Fruit fly (Drosophila melanogaster): Measurements from ENCODE around the gene CG43084.

Gene CG43084

DNA sequence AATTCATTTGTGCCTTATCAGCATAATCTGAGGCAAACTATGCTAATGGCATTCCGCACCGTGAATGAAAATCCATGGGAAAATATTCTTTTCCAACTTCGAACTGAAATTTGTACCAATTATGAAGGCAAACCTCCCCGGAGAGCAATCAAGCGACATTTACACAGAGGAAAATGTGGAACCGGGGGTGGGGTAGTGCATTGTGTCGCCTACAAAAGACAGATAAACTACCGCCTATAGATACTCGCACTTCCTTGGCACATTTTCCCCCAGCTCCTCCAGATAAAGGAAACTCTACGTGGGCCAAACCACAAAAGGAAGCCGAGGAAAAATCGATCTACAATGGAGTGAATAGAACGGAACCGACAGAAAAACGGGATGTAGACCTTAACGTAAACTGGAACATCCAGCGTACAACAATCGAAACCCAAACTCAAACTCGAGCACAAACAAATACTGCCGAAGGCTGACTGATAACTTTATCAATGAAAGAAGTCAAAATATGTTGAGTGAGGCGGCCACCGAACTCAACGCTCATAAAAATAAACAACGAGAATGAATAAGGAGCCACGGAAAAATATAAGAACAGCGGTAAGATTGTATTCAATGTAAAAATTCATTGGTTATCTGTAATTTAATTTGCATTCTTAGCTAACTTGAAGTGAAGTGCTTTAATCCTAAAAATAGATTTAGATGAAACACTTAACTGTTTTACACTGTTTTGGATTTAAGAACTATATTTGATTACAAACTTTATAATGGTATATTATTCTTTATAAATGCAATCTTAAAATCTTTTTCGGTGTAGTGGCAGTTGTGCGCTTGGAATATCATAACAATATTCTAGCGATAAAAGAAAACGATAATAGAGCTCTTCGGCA is 40.3 kb downstream of the CG43084 start (continued):
- TF ChIP-seq CG34422 (GFP tag; IDR thresholded peaks at IDR 0.05) (no peak), onecut (GFP tag; IDR thresholded peaks at IDR 0.05) (no peak), CG32767 (GFP tag; IDR thresholded peaks at IDR 0.05) (no peak), jumu (GFP tag; optimal IDR thresholded peaks at IDR 0.05) (no peak), CG31365 (tag; optimal IDR thresholded peaks at IDR 0.05) (no peak), Ada2b (GFP tag; IDR thresholded peaks at IDR 0.05) (peak; percentile 44), sisA (GFP tag; IDR thresholded peaks at IDR 0.05) (peak; percentile 43; the same call in 1 of the 2 replicates), tgo (GFP tag; IDR thresholded peaks at IDR 0.05) (no peak), CG14860 (GFP tag; IDR thresholded peaks at IDR 0.05; ENCODE audit: partially characterized antibody) (no peak), inv (GFP tag; IDR thresholded peaks at IDR 0.05; ENCODE audit: partially characterized antibody) (no peak), gsb-n (tag; optimal IDR thresholded peaks at IDR 0.05) (peak; percentile 31), Six4 (GFP tag; optimal IDR thresholded peaks at IDR 0.05) (peak; percentile 32), Dbx (GFP tag; IDR thresholded peaks at IDR 0.05) (no peak), Atf6 (GFP tag; IDR thresholded peaks at IDR 0.05) (no peak), otp (GFP tag; IDR thresholded peaks at IDR 0.05) (no peak), CG1647 (GFP tag; optimal IDR thresholded peaks at IDR 0.05) (no peak), bigmax (GFP tag; optimal IDR thresholded peaks at IDR 0.05) (no peak), nerfin-1 (tag; optimal IDR thresholded peaks at IDR 0.05) (peak; percentile 40), lilli (GFP tag; optimal IDR thresholded peaks at IDR 0.05) (no peak), H2.0 (GFP tag; IDR thresholded peaks at IDR 0.05) (no peak), CG5245 (GFP tag; optimal IDR thresholded peaks at IDR 0.05) (no peak), NFAT (GFP tag; IDR thresholded peaks at IDR 0.05) (no peak), CG10209 (GFP tag; optimal IDR thresholded peaks at IDR 0.05) (no peak), CG12236 (GFP tag; optimal IDR thresholded peaks at IDR 0.05) (no peak), pnt (GFP tag; optimal IDR thresholded peaks at IDR 0.05) (no peak), corto (GFP tag; optimal IDR thresholded peaks at IDR 0.05) (no peak), zfh1 (GFP tag; IDR thresholded peaks at IDR 0.05) (peak; percentile 47; the same call in 2 of the 3 replicates), CG13624 (GFP tag; optimal IDR thresholded peaks at IDR 0.05) (no peak), pzg (GFP tag; optimal IDR thresholded peaks at IDR 0.05) (no peak), CG10147 (GFP tag; optimal IDR thresholded peaks at IDR 0.05) (no peak), sim (GFP tag; IDR thresholded peaks at IDR 0.05) (no peak), nmo (GFP tag; optimal IDR thresholded peaks at IDR 0.05) (peak; percentile 49), Bteb2 (GFP tag; optimal IDR thresholded peaks at IDR 0.05) (no peak), zfh2 (GFP tag; optimal IDR thresholded peaks at IDR 0.05) (no peak), CG33213 (GFP tag; optimal IDR thresholded peaks at IDR 0.05) (no peak), ara (GFP tag; IDR thresholded peaks at IDR 0.05) (no peak), Meics (GFP tag; optimal IDR thresholded peaks at IDR 0.05) (peak; percentile 70), CG8359 (GFP tag; optimal IDR thresholded peaks at IDR 0.05; ENCODE audit: borderline replicate concordance) (no peak), Rfx (GFP tag; IDR thresholded peaks at IDR 0.05) (no peak; the same call in 1 of the 2 replicates), CG11504 (tag; optimal IDR thresholded peaks at IDR 0.05) (peak; percentile 62), fru (optimal IDR thresholded peaks at IDR 0.05) (no peak), NK7.1 (GFP tag; optimal IDR thresholded peaks at IDR 0.05) (peak; percentile 41), CG34376 (GFP tag; optimal IDR thresholded peaks at IDR 0.05) (peak; percentile 34), kay (GFP tag; optimal IDR thresholded peaks at IDR 0.05) (no peak), fd102C (GFP tag; optimal IDR thresholded peaks at IDR 0.05) (no peak), Atf3 (GFP tag; optimal IDR thresholded peaks at IDR 0.05) (no peak), grau (tag; optimal IDR thresholded peaks at IDR 0.05) (peak; percentile 60), cg (GFP tag; optimal IDR thresholded peaks at IDR 0.05) (no peak), Med (GFP tag) (no peak), pum (GFP tag; optimal IDR thresholded peaks at IDR 0.05) (no peak), z (GFP tag; IDR thresholded peaks at IDR 0.05) (peak; percentile 52; the same call in 2 of the 3 replicates)

Data from whole organism, embryonic.